Fruit fly (Drosophila melanogaster) whole organism, embryonic: ENCODE results near the gene dsx-c73A.
A peak's percentile ranks its signal among the peaks of the same experiment; 100 is the strongest.

Experiments used
- Awh ChIP-seq: fragments of 200-800 bp; sonication (Bioruptor generic); IDR thresholded peaks from 2 replicates; pipeline ENCODE4, ENCODE4 v1.3.6; 2022; ENCODE audit warnings: missing biosample characterization, missing genetic modification characterization
- Bdp1 ChIP-seq: fragments of 200-800 bp; sonication (Bioruptor generic); optimal IDR thresholded peaks from 3 replicates; lab custom pipeline; 2016; ENCODE audit warnings: missing biosample characterization, missing genetic modification characterization
- CG10366 ChIP-seq: fragments of 200-800 bp; sonication (Bioruptor generic); IDR thresholded peaks from 2 replicates; pipeline ENCODE4 v1.3.6; 2022; ENCODE audit warnings: missing biosample characterization, missing genetic modification characterization
- CG11504 ChIP-seq: fragments of 200-800 bp; sonication (Bioruptor generic); optimal IDR thresholded peaks from 3 replicates; lab custom pipeline; 2019; ENCODE audit warnings: missing biosample characterization, mild to moderate bottlenecking, missing genetic modification characterization, moderate library complexity
- CG12219 ChIP-seq: fragments of 200-800 bp; sonication (Bioruptor generic); optimal IDR thresholded peaks from 3 replicates; lab custom pipeline; 2018; ENCODE audit warnings: missing biosample characterization, mild to moderate bottlenecking, missing genetic modification characterization
- CG1233 ChIP-seq: fragments of 200-800 bp; sonication (Bioruptor generic); optimal IDR thresholded peaks from 4 replicates; lab custom pipeline; 2018; ENCODE audit warnings: missing biosample characterization, mild to moderate bottlenecking, missing genetic modification characterization
- CG13424 ChIP-seq: fragments of 200-800 bp; sonication (Bioruptor generic); optimal IDR thresholded peaks from 2 replicates; lab custom pipeline; 2019; ENCODE audit warnings: missing biosample characterization, mild to moderate bottlenecking, missing genetic modification characterization, moderate library complexity
- CG14860 ChIP-seq: fragments of 200-800 bp; sonication (Bioruptor generic); IDR thresholded peaks from 3 replicates; pipeline ENCODE4 v1.3.6; 2022; ENCODE audit warnings: missing biosample characterization, missing genetic modification characterization; ENCODE audit not compliant: partially characterized antibody
- CG17385 ChIP-seq: fragments of 200-800 bp; sonication (Bioruptor generic); optimal IDR thresholded peaks from 3 replicates; lab custom pipeline; 2018; ENCODE audit warnings: missing biosample characterization, mild to moderate bottlenecking, missing genetic modification characterization
- CG1832 ChIP-seq: fragments of 200-800 bp; sonication (Bioruptor generic); optimal IDR thresholded peaks from 2 replicates; lab custom pipeline; 2017; ENCODE audit warnings: missing biosample characterization, mild to moderate bottlenecking, missing genetic modification characterization, inconsistent platforms
- CG4282 ChIP-seq: fragments of 200-800 bp; sonication (Bioruptor generic); optimal IDR thresholded peaks from 2 replicates; lab custom pipeline; 2016; ENCODE audit warnings: missing biosample characterization, missing genetic modification characterization
- CG6683 ChIP-seq: fragments of 200-800 bp; sonication (Bioruptor generic); optimal IDR thresholded peaks from 2 replicates; lab custom pipeline; 2017; ENCODE audit warnings: missing biosample characterization, mild to moderate bottlenecking, missing genetic modification characterization, missing genetic modification reagents
- CG7271 ChIP-seq: fragments of 200-800 bp; sonication (Bioruptor generic); optimal IDR thresholded peaks from 2 replicates; lab custom pipeline; 2018; ENCODE audit warnings: missing biosample characterization, mild to moderate bottlenecking, missing genetic modification characterization, moderate library complexity
- CG8478 ChIP-seq: fragments of >200 bp; optimal IDR thresholded peaks from 2 replicates; lab custom pipeline; 2018
- CG8765 ChIP-seq: fragments of 200-800 bp; sonication (Bioruptor generic); IDR thresholded peaks from 2 replicates; pipeline ENCODE4 v1.3.6; 2022; ENCODE audit warnings: missing biosample characterization, missing genetic modification characterization
- CG9609 ChIP-seq: fragments of 200-800 bp; sonication (Bioruptor generic); optimal IDR thresholded peaks from 3 replicates; lab custom pipeline; 2016; ENCODE audit warnings: missing biosample characterization, missing genetic modification characterization
- CG9727 ChIP-seq: fragments of 200-800 bp; sonication (Bioruptor generic); optimal IDR thresholded peaks from 3 replicates; lab custom pipeline; 2017; ENCODE audit warnings: missing biosample characterization, mild to moderate bottlenecking, missing genetic modification characterization
- Dek ChIP-seq: fragments of 200-800 bp; sonication (Bioruptor generic); optimal IDR thresholded peaks from 3 replicates; lab custom pipeline; 2019; ENCODE audit warnings: missing biosample characterization, mild to moderate bottlenecking, missing genetic modification characterization, moderate library complexity
- Dll ChIP-seq: fragments of 200-800 bp; sonication (Bioruptor generic); IDR thresholded peaks from 4 replicates; pipeline ENCODE4 v1.3.6; 2022; ENCODE audit warnings: missing biosample characterization, missing genetic modification characterization; ENCODE audit not compliant: partially characterized antibody
- Doc2 ChIP-seq: fragments of 200-800 bp; sonication (Bioruptor generic); IDR thresholded peaks from 2 replicates; pipeline ENCODE4 v1.3.6; 2022; ENCODE audit warnings: missing biosample characterization, missing genetic modification characterization
- Drgx ChIP-seq: fragments of 200-800 bp; sonication (Bioruptor generic); IDR thresholded peaks from 2 replicates; pipeline ENCODE4 v1.3.6; 2022; ENCODE audit warnings: missing biosample characterization, missing genetic modification characterization
- Elba2 ChIP-seq: fragments of 200-800 bp; sonication (Bioruptor generic); optimal IDR thresholded peaks from 3 replicates; lab custom pipeline; 2016; ENCODE audit warnings: missing biosample characterization, missing genetic modification characterization
- Hr78 ChIP-seq, 2 experiments: fragments of 200-800 bp in 1 of 2; fragments of >200 bp in 1 of 2; sonication (Bioruptor generic) in 1 of 2; optimal IDR thresholded peaks; 2 replicates each; lab custom pipeline; 2017 to 2019; ENCODE audit warnings: missing biosample characterization in 2 of 2, missing genetic modification characterization in 2 of 2, mild to moderate bottlenecking in 1 of 2, moderate library complexity in 1 of 2
- Hsf ChIP-seq: fragments of 200-800 bp; sonication (Bioruptor generic); optimal IDR thresholded peaks from 3 replicates; lab custom pipeline; 2016; ENCODE audit warnings: missing biosample characterization, missing genetic modification characterization
- Oaz ChIP-seq: fragments of 200-800 bp; sonication (Bioruptor generic); IDR thresholded peaks from 2 replicates; pipeline ENCODE4 v1.3.6; 2022; ENCODE audit warnings: missing biosample characterization, missing genetic modification characterization
- Sox102F ChIP-seq: fragments of 200-800 bp; sonication (Bioruptor generic); optimal IDR thresholded peaks from 2 replicates; lab custom pipeline; 2018; ENCODE audit warnings: missing biosample characterization, mild to moderate bottlenecking, missing genetic modification characterization, moderate library complexity
- Usf ChIP-seq: fragments of 200-800 bp; sonication (Bioruptor generic); optimal IDR thresholded peaks from 2 replicates; lab custom pipeline; 2017; ENCODE audit warnings: missing genotype, missing biosample characterization, missing genetic modification characterization
- ab ChIP-seq: fragments of 200-800 bp; sonication (Bioruptor generic); optimal IDR thresholded peaks from 2 replicates; lab custom pipeline; 2016; ENCODE audit warnings: missing biosample characterization, missing genetic modification characterization
- ash1 ChIP-seq: fragments of 200-800 bp; sonication (Bioruptor generic); optimal IDR thresholded peaks from 2 replicates; lab custom pipeline; 2018; ENCODE audit warnings: missing biosample characterization, mild to moderate bottlenecking, missing genetic modification characterization
- bab2 ChIP-seq: fragments of 200-800 bp; sonication (Bioruptor generic); optimal IDR thresholded peaks from 2 replicates; lab custom pipeline; 2016; ENCODE audit warnings: missing biosample characterization, missing genetic modification characterization
- bcd ChIP-seq: fragments of 200-800 bp; sonication (Bioruptor generic); optimal IDR thresholded peaks from 2 replicates; lab custom pipeline; 2017; ENCODE audit warnings: missing biosample characterization, mild to moderate bottlenecking, missing genetic modification characterization
- bsh ChIP-seq, 2 experiments: fragments of 200-800 bp; sonication (Bioruptor generic); optimal IDR thresholded peaks; 2 replicates each; lab custom pipeline; 2017 to 2018; ENCODE audit warnings: mild to moderate bottlenecking in 2 of 2, missing biosample characterization in 2 of 2, missing genetic modification characterization in 2 of 2, moderate library complexity in 1 of 2
- en ChIP-seq: fragments of 200-800 bp; sonication (Bioruptor generic); optimal IDR thresholded peaks from 2 replicates; lab custom pipeline; 2016; ENCODE audit warnings: missing biosample characterization, missing genetic modification characterization
- eve ChIP-seq, 2 experiments: fragments of >200 bp; optimal IDR thresholded peaks; 2 replicates each; lab custom pipeline; 2017; ENCODE audit warnings: missing biosample characterization in 2 of 2, missing genetic modification characterization in 2 of 2
- gem ChIP-seq: fragments of 200-800 bp; sonication (Bioruptor generic); optimal IDR thresholded peaks from 2 replicates; lab custom pipeline; 2019; ENCODE audit warnings: missing biosample characterization, mild to moderate bottlenecking, missing genetic modification characterization, moderate library complexity
- grau ChIP-seq: fragments of 200-800 bp; optimal IDR thresholded peaks from 3 replicates; lab custom pipeline; 2019; ENCODE audit warnings: missing biosample characterization, mild to moderate bottlenecking, missing genetic modification characterization, moderate library complexity
- lab ChIP-seq: fragments of 200-800 bp; sonication (Bioruptor generic); optimal IDR thresholded peaks from 3 replicates; lab custom pipeline; 2017; ENCODE audit warnings: missing biosample characterization, missing genetic modification characterization, mild to moderate bottlenecking, moderate library complexity, missing genetic modification reagents
- onecut ChIP-seq: fragments of 200-800 bp; sonication (Bioruptor generic); IDR thresholded peaks from 2 replicates; pipeline ENCODE4 v1.3.6; 2022; ENCODE audit warnings: missing biosample characterization, missing genetic modification characterization
- prd ChIP-seq, 3 experiments: fragments of >200 bp in 2 of 3; fragments of 200-800 bp in 1 of 3; sonication (Bioruptor generic) in 1 of 3; optimal IDR thresholded peaks in 2 of 3; IDR thresholded peaks in 1 of 3; 2 replicates in 2 of 3; 3 replicates in 1 of 3; pipeline versions ENCODE4 v1.3.6 to Lab custom; 2017 to 2022; ENCODE audit warnings: missing biosample characterization in 1 of 3, missing genetic modification characterization in 1 of 3
- row ChIP-seq: fragments of 200-800 bp; sonication (Bioruptor generic); IDR thresholded peaks from 3 replicates; pipeline ENCODE4 v1.3.6; 2022; ENCODE audit warnings: missing biosample characterization, missing genetic modification characterization
- sc ChIP-seq, 3 experiments: fragments of >200 bp in 2 of 3; fragments of 200-800 bp in 1 of 3; sonication (Bioruptor generic) in 1 of 3; optimal IDR thresholded peaks; 2 replicates in 2 of 3; 3 replicates in 1 of 3; lab custom pipeline; 2017; ENCODE audit warnings: mild to moderate bottlenecking in 1 of 3, missing biosample characterization in 1 of 3, missing genetic modification characterization in 1 of 3, missing genetic modification reagents in 1 of 3
- schlank ChIP-seq: fragments of 200-800 bp; sonication (Bioruptor generic); optimal IDR thresholded peaks from 2 replicates; lab custom pipeline; 2018; ENCODE audit warnings: missing biosample characterization, mild to moderate bottlenecking, missing genetic modification characterization
- sens-2 ChIP-seq: fragments of 200-800 bp; sonication (Bioruptor generic); IDR thresholded peaks from 2 replicates; pipeline ENCODE4 v1.3.6; 2022; ENCODE audit warnings: missing biosample characterization, missing genetic modification characterization
- so ChIP-seq: fragments of 200-800 bp; sonication (Bioruptor generic); IDR thresholded peaks from 3 replicates; pipeline ENCODE4 v1.3.6; 2022; ENCODE audit warnings: missing biosample characterization, missing genetic modification characterization
- tap ChIP-seq: fragments of 200-800 bp; optimal IDR thresholded peaks from 3 replicates; lab custom pipeline; 2019; ENCODE audit warnings: missing biosample characterization, mild to moderate bottlenecking, missing genetic modification characterization, moderate library complexity
- tna ChIP-seq: fragments of 200-800 bp; sonication (Bioruptor generic); IDR thresholded peaks from 2 replicates; pipeline ENCODE4 v1.3.6; 2022; ENCODE audit warnings: missing biosample characterization, missing genetic modification characterization; ENCODE audit not compliant: partially characterized antibody
- vvl ChIP-seq: fragments of 200-800 bp; sonication (Bioruptor generic); IDR thresholded peaks from 2 replicates; pipeline ENCODE4 v1.3.6; 2022; ENCODE audit warnings: missing biosample characterization, missing genetic modification characterization

dsx-c73A gene

DNA sequence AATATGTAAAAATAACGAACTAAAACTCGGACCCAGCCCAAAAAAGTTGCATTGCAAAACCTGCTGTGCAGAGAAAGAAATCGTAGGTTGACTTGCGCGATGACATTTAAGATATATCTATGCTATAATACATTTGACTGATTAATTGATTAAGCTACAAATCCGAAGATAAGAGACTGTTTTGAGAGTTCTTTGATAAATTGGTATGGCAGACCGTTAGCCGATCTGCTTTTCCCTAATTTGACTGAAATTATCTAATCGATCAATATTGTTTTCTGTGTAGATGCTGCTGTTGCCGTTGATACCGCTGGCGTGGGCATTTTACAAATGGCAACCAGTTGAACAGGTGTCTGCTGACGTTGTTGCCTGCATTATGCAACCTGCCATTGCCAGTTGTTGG is 30.4 kb upstream of the dsx-c73A start (continued):
- TF ChIP-seq CG11504 (peak; percentile 68), en (GFP tag; lab: Kevin White, UChicago) (no peak), CG17385 (no peak), CG12219 (GFP tag; lab: Kevin White, UChicago) (peak; percentile 53), lab (peak; percentile 33), Awh (GFP tag; lab: Robert Waterston, UW) (peak; percentile 36; the same call in 1 of the 2 replicates), row (GFP tag; lab: Robert Waterston, UW) (peak; percentile 35; the same call in 1 of the 3 replicates), bcd (GFP tag; lab: Kevin White, UChicago) (peak; percentile 14), Drgx (GFP tag; lab: Robert Waterston, UW) (peak; percentile 83), Dll (no peak)

DNA sequence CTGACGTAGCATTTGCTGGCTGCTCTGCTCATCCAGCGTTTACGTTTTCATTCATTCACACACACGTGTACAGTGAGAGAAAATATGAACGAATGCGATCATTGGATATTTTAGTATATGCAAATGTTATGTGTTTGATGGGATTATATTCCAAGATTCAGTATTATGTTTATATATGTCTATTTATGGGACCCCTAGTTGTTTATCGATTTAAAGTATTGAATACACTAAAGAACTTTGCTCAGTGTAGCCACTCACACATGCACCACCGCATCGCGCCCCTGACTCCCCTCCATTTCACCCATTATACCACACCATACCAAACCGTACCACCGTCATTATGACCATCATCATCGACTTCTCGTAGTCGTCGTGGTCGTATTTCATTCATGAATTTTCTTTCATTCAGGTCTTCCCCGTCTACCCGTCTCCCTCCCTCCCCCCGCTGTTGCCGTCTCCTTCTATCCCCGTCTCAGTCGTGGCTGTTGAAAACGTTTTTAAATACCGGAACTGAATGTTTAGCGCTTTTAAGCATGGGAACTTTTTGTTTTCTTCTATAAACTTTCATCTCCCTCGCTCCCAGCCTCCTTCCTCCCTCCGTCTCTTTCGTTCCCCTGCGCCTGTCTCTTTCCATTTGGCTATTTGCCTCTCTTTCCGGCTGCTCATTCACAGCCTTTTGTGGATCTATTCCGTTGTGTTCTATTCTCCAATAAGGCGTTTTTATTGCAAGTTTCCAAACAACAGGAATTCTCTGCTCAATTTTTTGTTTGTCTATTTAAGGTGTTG is 28.8 kb upstream of the dsx-c73A start:
- TF ChIP-seq sens-2 (peak; percentile 95), ash1 (GFP tag; lab: Kevin White, UChicago) (no peak), bab2 (GFP tag; lab: Kevin White, UChicago) (peak; percentile 97), prd (optimal IDR thresholded peaks at IDR 0.05; lab: Kevin White, UChicago) (no peak), prd (GFP tag; IDR thresholded peaks at IDR 0.05; lab: Robert Waterston, UW) (peak; percentile 98), tna (no peak), Doc2 (GFP tag; lab: Robert Waterston, UW) (peak; percentile 71), vvl (GFP tag; lab: Robert Waterston, UW) (peak; percentile 99), CG1233 (peak; percentile 93), Bdp1 (peak; percentile 88), grau (peak; percentile 96), sc (optimal IDR thresholded peaks at IDR 0.05; lab: Kevin White, UChicago) (no peak), sc (GFP tag; optimal IDR thresholded peaks at IDR 0.05; lab: Kevin White, UChicago) (peak; percentile 98), eve (GFP tag; optimal IDR thresholded peaks at IDR 0.05; lab: Kevin White, UChicago) (peak; percentile 2 to 99), CG6683 (peak; percentile 91), tap (tag; lab: Kevin White, UChicago) (peak; percentile 98), ab (GFP tag; lab: Kevin White, UChicago) (peak; percentile 80), Elba2 (peak; percentile 75), CG13424 (tag; lab: Kevin White, UChicago) (peak; percentile 98), schlank (tag; lab: Kevin White, UChicago) (peak; percentile 84), CG14860 (GFP tag; lab: Robert Waterston, UW) (no peak), CG8478 (lab: Kevin White, UChicago) (no peak), CG9727 (GFP tag; lab: Kevin White, UChicago) (peak; percentile 96), onecut (GFP tag; lab: Robert Waterston, UW) (peak; percentile 95), gem (tag; lab: Kevin White, UChicago) (peak; percentile 98), CG8765 (GFP tag; lab: Robert Waterston, UW) (peak; percentile 91), Hsf (GFP tag; lab: Kevin White, UChicago) (peak; percentile 97), CG9609 (GFP tag; lab: Kevin White, UChicago) (peak; percentile 96), CG7271 (peak; percentile 75), so (peak; percentile 96), CG1832 (GFP tag; lab: Kevin White, UChicago) (peak; percentile 91), Usf (GFP tag; lab: Kevin White, UChicago) (peak; percentile 93), CG10366 (peak; percentile 97), Dek (tag; lab: Kevin White, UChicago) (peak; percentile 93), bsh (GFP tag; optimal IDR thresholded peaks at IDR 0.05; lab: Kevin White, UChicago) (peak; percentile 71 to 99), Oaz (GFP tag; lab: Robert Waterston, UW) (peak; percentile 93), Sox102F (peak; percentile 98), CG4282 (peak; percentile 80), row (GFP tag; lab: Robert Waterston, UW) (peak; percentile 98), Hr78 (GFP tag; optimal IDR thresholded peaks at IDR 0.05; lab: Kevin White, UChicago) (peak in 1 of 2 experiments; percentile 88)
